Fruit fly (Drosophila melanogaster): ENCODE measurements around the gene exex.

The exex gene

DNA sequence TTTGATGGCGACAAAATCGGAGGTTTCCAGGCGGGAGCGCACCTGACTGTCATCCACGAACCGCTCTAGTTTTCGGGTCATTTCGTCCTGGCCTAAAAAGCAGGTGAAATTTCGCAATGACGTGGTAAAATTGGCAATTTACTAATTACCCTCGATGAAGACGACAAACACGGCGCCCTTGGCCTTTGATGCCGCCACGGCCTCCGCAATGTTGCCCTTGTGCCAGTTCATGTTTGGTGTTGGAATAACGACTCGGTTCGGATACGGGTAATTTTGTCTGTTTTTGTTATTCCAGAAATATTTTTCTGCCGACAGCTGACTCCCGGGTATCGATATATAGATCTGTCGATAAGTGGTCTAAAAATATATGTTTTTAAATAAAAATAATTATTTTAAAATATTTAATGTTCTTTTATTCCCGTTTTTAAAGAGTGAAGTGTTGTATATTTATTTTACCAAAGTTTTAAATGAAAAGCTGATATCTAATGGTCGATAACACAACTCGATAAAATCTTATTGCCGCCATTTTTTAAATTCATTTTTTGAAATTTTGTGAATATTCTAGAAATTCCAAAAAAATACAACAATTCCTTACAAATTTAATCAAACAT, 26.8 kb downstream of the exex start, which contains the start of gene CG8042 (continued):
- TF ChIP-seq chm (GFP tag; IDR thresholded peaks at IDR 0.05) (no peak), CG2116 (GFP tag; optimal IDR thresholded peaks at IDR 0.05) (peak; percentile 71), chn (GFP tag; optimal IDR thresholded peaks at IDR 0.05) (no peak), CG3995 (GFP tag; optimal IDR thresholded peaks at IDR 0.05) (peak; percentile 8), MESR4 (GFP tag; optimal IDR thresholded peaks at IDR 0.05) (peak; percentile 41), CG34422 (GFP tag; IDR thresholded peaks at IDR 0.05) (no peak), CG15011 (GFP tag; optimal IDR thresholded peaks at IDR 0.05) (no peak), gcm (GFP tag; optimal IDR thresholded peaks at IDR 0.05) (no peak), ham (GFP tag; IDR thresholded peaks at IDR 0.05) (no peak), CG15696 (tag; optimal IDR thresholded peaks at IDR 0.05) (no peak), Sry-δ (GFP tag; optimal IDR thresholded peaks at IDR 0.05) (peak; percentile 5), Dref (GFP tag; IDR thresholded peaks at IDR 0.05) (peak; percentile 61), CG4328 (GFP tag; optimal IDR thresholded peaks at IDR 0.05) (no peak), CG4360 (GFP tag; IDR thresholded peaks at IDR 0.05) (no peak), trem (tag; optimal IDR thresholded peaks at IDR 0.05) (peak; percentile 48), gfzf (GFP tag; optimal IDR thresholded peaks at IDR 0.05) (no peak), hbn (GFP tag; IDR thresholded peaks at IDR 0.05; ENCODE audit: partially characterized antibody) (peak; percentile 60), CHES-1-like (GFP tag; optimal IDR thresholded peaks at IDR 0.05) (no peak), dimm (GFP tag; IDR thresholded peaks at IDR 0.05) (no peak), btn (GFP tag; optimal IDR thresholded peaks at IDR 0.05) (no peak), chinmo (GFP tag; IDR thresholded peaks at IDR 0.05; ENCODE audit: partially characterized antibody) (no peak), Lhr (GFP tag; optimal IDR thresholded peaks at IDR 0.05) (no peak), knrl (GFP tag; IDR thresholded peaks at IDR 0.05; ENCODE audit: partially characterized antibody) (peak; percentile 6; the same call in 1 of the 3 replicates), Scr (GFP tag; IDR thresholded peaks at IDR 0.05; ENCODE audit: partially characterized antibody) (peak; percentile 67), Dp (GFP tag; optimal IDR thresholded peaks at IDR 0.05) (peak; percentile 77), BEAF-32 (GFP tag; optimal IDR thresholded peaks at IDR 0.05) (peak; percentile 43), Ets97D (GFP tag; optimal IDR thresholded peaks at IDR 0.05) (no peak), jumu (GFP tag; optimal IDR thresholded peaks at IDR 0.05) (no peak), emc (GFP tag; optimal IDR thresholded peaks at IDR 0.05) (no peak), CG8359 (GFP tag; optimal IDR thresholded peaks at IDR 0.05; ENCODE audit: borderline replicate concordance) (no peak), CG34224 (GFP tag; IDR thresholded peaks at IDR 0.05; ENCODE audit: partially characterized antibody) (peak; percentile 74), E2f2 (GFP tag; IDR thresholded peaks at IDR 0.05) (peak; percentile 83), hkb (optimal IDR thresholded peaks at IDR 0.05) (no peak), hkb (GFP tag; IDR thresholded peaks at IDR 0.05) (no peak), CG14710 (tag; optimal IDR thresholded peaks at IDR 0.05) (peak; percentile 20), CG2712 (tag; optimal IDR thresholded peaks at IDR 0.05) (peak; percentile 4), zen2 (GFP tag; IDR thresholded peaks at IDR 0.05; ENCODE audit: partially characterized antibody) (no peak; the same call in 2 of the 3 replicates)

DNA sequence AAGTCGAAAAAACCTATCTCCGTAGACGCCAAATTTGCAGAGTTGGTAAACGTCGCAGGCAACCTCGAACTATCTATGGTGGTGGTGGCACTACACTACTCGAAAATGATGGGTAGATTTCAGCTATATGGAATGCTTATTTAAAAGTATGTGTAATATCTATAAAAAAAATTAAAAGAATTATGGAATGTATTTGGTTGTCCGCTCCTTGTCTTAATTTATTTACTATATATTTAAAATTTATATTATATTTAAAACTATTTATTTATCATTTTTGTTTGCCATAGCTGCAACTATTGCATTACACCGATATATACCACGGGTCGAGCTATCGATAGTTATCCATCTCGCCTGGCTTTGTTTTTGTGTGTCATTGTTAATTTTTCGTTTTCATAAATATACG, 28.1 kb downstream of the exex start, which contains the start of the genes HP4 and CG8209:
HP4 (minus strand) TSS at position 74 of the 403 bp plus-strand sequence.
CG8209 (plus strand) TSS at position 326 of the 403 bp plus-strand sequence.
- TF ChIP-seq CG30020 (tag; optimal IDR thresholded peaks at IDR 0.05) (peak; percentile 77), CG32767 (GFP tag; IDR thresholded peaks at IDR 0.05) (peak; percentile 66), CG11085 (GFP tag; IDR thresholded peaks at IDR 0.05) (peak; percentile 79), HLHmδ (GFP tag; optimal IDR thresholded peaks at IDR 0.05) (no peak), Sin3A (optimal IDR thresholded peaks at IDR 0.05) (no peak), corto (GFP tag; optimal IDR thresholded peaks at IDR 0.05) (no peak), tap (tag; optimal IDR thresholded peaks at IDR 0.05) (peak; percentile 52), Dll (GFP tag; IDR thresholded peaks at IDR 0.05; ENCODE audit: partially characterized antibody) (peak; percentile 99), jigr1 (GFP tag; IDR thresholded peaks at IDR 0.05) (no peak; the same call in 2 of the 3 replicates), CG14860 (GFP tag; IDR thresholded peaks at IDR 0.05; ENCODE audit: partially characterized antibody) (peak; percentile 91), CG3847 (GFP tag; IDR thresholded peaks at IDR 0.05) (peak; percentile 86), Rx (GFP tag; IDR thresholded peaks at IDR 0.05) (peak; percentile 63), gsb-n (tag; optimal IDR thresholded peaks at IDR 0.05) (peak; percentile 85), CG4360 (GFP tag; IDR thresholded peaks at IDR 0.05) (no peak), ab (GFP tag; optimal IDR thresholded peaks at IDR 0.05) (no peak), Adf1 (GFP tag; IDR thresholded peaks at IDR 0.05) (peak; percentile 61)

Data from whole organism, embryonic.